Worm (Caenorhabditis elegans) whole organism, L4 larva: ENCODE data around the gene unc-25.
A peak's percentile ranks its signal among the peaks of the same experiment; 100 is the strongest.

Source experiments
- F26F4.8 ChIP-seq: fragments of 200-800 bp; sonication (Bioruptor generic); conservative IDR thresholded peaks from 2 replicates; pipeline ENCODE4 v1.3.6; 2022; ENCODE audit warnings: missing genetic modification characterization, missing compliant biosample characterization
- F37D6.2 ChIP-seq: sonication (generic microtip); optimal IDR thresholded peaks from 2 replicates; lab custom pipeline; 2016; ENCODE audit warnings: mild to moderate bottlenecking, missing genetic modification characterization, missing compliant biosample characterization
- T20F7.1 ChIP-seq: fragments of 200-800 bp; sonication (Bioruptor generic); optimal IDR thresholded peaks from 2 replicates; lab custom pipeline; 2018; ENCODE audit warnings: mild to moderate bottlenecking, missing genetic modification characterization, missing compliant biosample characterization
- Y105C5A.15 ChIP-seq: fragments of 200-800 bp; sonication (Bioruptor generic); IDR thresholded peaks from 2 replicates; pipeline ENCODE4 v1.3.6; 2022; ENCODE audit warnings: missing genetic modification characterization, missing compliant biosample characterization
- Y48G9A.11 ChIP-seq: fragments of 200-800 bp; sonication (Bioruptor generic); IDR thresholded peaks from 2 replicates; pipeline ENCODE4 v1.3.6; 2022; ENCODE audit warnings: missing genetic modification reagents, missing genetic modification characterization, missing compliant biosample characterization
- ama-1 ChIP-seq: fragments of 150-350 bp; optimal IDR thresholded peaks from 2 replicates; lab custom pipeline; 2014; ENCODE audit warnings: inconsistent platforms, mixed read lengths
- ceh-20 ChIP-seq: fragments of 200-800 bp; sonication (Bioruptor generic); IDR thresholded peaks from 2 replicates; pipeline ENCODE4 v1.3.6; 2022; ENCODE audit warnings: missing genetic modification reagents, missing genetic modification characterization, missing compliant biosample characterization
- ceh-32 ChIP-seq: sonication (generic microtip); optimal IDR thresholded peaks from 2 replicates; lab custom pipeline; 2016; ENCODE audit warnings: mild to moderate bottlenecking, missing genetic modification characterization, missing compliant biosample characterization; ENCODE audit not compliant: poor library complexity
- ces-1 ChIP-seq: fragments of 150-350 bp; sonication (generic microtip); optimal IDR thresholded peaks from 4 replicates; lab custom pipeline; 2014; ENCODE audit warnings: missing biosample characterization, missing genetic modification reagents, missing genetic modification characterization
- daf-16 ChIP-seq, 3 experiments: sonication (generic microtip); optimal IDR thresholded peaks; 2 replicates each; lab custom pipeline; 2016 to 2017; ENCODE audit warnings: missing genetic modification characterization in 3 of 3, missing genetic modification reagents in 3 of 3, mild to moderate bottlenecking in 2 of 3, missing compliant biosample characterization in 2 of 3, missing biosample characterization in 1 of 3, moderate library complexity in 1 of 3
- dmd-8 ChIP-seq: fragments of 200-800 bp; sonication (Bioruptor generic); IDR thresholded peaks from 2 replicates; pipeline ENCODE4 v1.3.6; 2022; ENCODE audit warnings: missing genetic modification characterization, missing compliant biosample characterization
- duxl-1 ChIP-seq: sonication (generic microtip); optimal IDR thresholded peaks from 2 replicates; lab custom pipeline; 2016; ENCODE audit warnings: mild to moderate bottlenecking, missing genetic modification characterization, moderate library complexity, missing compliant biosample characterization; ENCODE audit not compliant: poor library complexity
- dve-1 ChIP-seq: sonication (generic microtip); optimal IDR thresholded peaks from 2 replicates; lab custom pipeline; 2017; ENCODE audit warnings: antibody characterized with exemption, mild to moderate bottlenecking, missing genetic modification characterization, missing compliant biosample characterization; ENCODE audit not compliant: insufficient read depth
- gei-8 ChIP-seq: fragments of 200-800 bp; sonication (Bioruptor generic); optimal IDR thresholded peaks from 2 replicates; lab custom pipeline; 2018; ENCODE audit warnings: mild to moderate bottlenecking, missing genetic modification characterization, missing compliant biosample characterization
- hif-1 ChIP-seq, 2 experiments: sonication (generic microtip); optimal IDR thresholded peaks; 2 replicates each; lab custom pipeline; 2016 to 2017; ENCODE audit warnings: missing compliant biosample characterization in 2 of 2, missing genetic modification characterization in 2 of 2, missing genetic modification reagents in 2 of 2, missing genotype in 2 of 2, mild to moderate bottlenecking in 1 of 2
- hlh-30 ChIP-seq: sonication (generic microtip); optimal IDR thresholded peaks from 2 replicates; lab custom pipeline; 2017; ENCODE audit warnings: antibody characterized with exemption, mild to moderate bottlenecking, missing genetic modification characterization, missing compliant biosample characterization; ENCODE audit not compliant: insufficient read depth
- lir-3 ChIP-seq: sonication (generic microtip); optimal IDR thresholded peaks from 2 replicates; lab custom pipeline; 2016; ENCODE audit warnings: mild to moderate bottlenecking, missing genetic modification characterization, missing compliant biosample characterization
- lsy-2 ChIP-seq, 2 experiments: fragments of 150-350 bp in 1 of 2; sonication (generic microtip) in 1 of 2; optimal IDR thresholded peaks; 2 replicates each; lab custom pipeline; 2014 to 2017; ENCODE audit warnings: missing biosample characterization in 2 of 2, missing genetic modification characterization in 2 of 2
- mdl-1 ChIP-seq, 2 experiments: fragments of 150-350 bp in 1 of 2; sonication (generic microtip) in 1 of 2; optimal IDR thresholded peaks; 2 replicates each; lab custom pipeline; 2014 to 2017; ENCODE audit warnings: missing biosample characterization in 2 of 2, missing genetic modification characterization in 2 of 2
- mep-1 ChIP-seq: fragments of 150-350 bp; sonication (generic microtip); optimal IDR thresholded peaks from 3 replicates; lab custom pipeline; 2014; ENCODE audit warnings: missing biosample characterization, missing genetic modification characterization
- mes-2 ChIP-seq: sonication (generic microtip); optimal IDR thresholded peaks from 2 replicates; lab custom pipeline; 2016; ENCODE audit warnings: missing genotype, mild to moderate bottlenecking, missing genetic modification characterization, missing compliant biosample characterization; ENCODE audit not compliant: poor library complexity, severe bottlenecking
- nhr-102 ChIP-seq: sonication (generic microtip); optimal IDR thresholded peaks from 2 replicates; lab custom pipeline; 2016; ENCODE audit warnings: mild to moderate bottlenecking, missing genetic modification characterization, moderate library complexity, missing compliant biosample characterization
- nhr-11 ChIP-seq: fragments of 150-350 bp; optimal IDR thresholded peaks from 2 replicates; lab custom pipeline; 2014; ENCODE audit warnings: missing biosample characterization, missing genetic modification characterization
- nhr-111 ChIP-seq: fragments of 200-800 bp; sonication (Bioruptor generic); optimal IDR thresholded peaks from 2 replicates; lab custom pipeline; 2018; ENCODE audit warnings: mild to moderate bottlenecking, missing genetic modification characterization, missing compliant biosample characterization
- nhr-237 ChIP-seq: sonication (generic microtip); optimal IDR thresholded peaks from 2 replicates; lab custom pipeline; 2017; ENCODE audit warnings: missing biosample characterization, missing genetic modification characterization
- nhr-25 ChIP-seq: sonication (generic microtip); optimal IDR thresholded peaks from 2 replicates; lab custom pipeline; 2017; ENCODE audit warnings: missing genetic modification characterization, mild to moderate bottlenecking, missing compliant biosample characterization, antibody characterized with exemption, moderate library complexity, borderline replicate concordance; ENCODE audit not compliant: insufficient read depth
- nhr-42 ChIP-seq: fragments of 200-800 bp; sonication (Bioruptor generic); IDR thresholded peaks from 2 replicates; pipeline ENCODE4 v1.3.6; 2022; ENCODE audit warnings: missing genetic modification characterization, missing compliant biosample characterization
- pqm-1 ChIP-seq: sonication (generic microtip); optimal IDR thresholded peaks from 2 replicates; lab custom pipeline; 2017; ENCODE audit warnings: missing biosample characterization, missing genetic modification characterization
- sdz-12 ChIP-seq: fragments of 200-800 bp; sonication (Bioruptor generic); optimal IDR thresholded peaks from 2 replicates; lab custom pipeline; 2018; ENCODE audit warnings: mild to moderate bottlenecking, missing genetic modification characterization, missing compliant biosample characterization
- set-16 ChIP-seq: fragments of 200-800 bp; sonication (Bioruptor generic); IDR thresholded peaks from 2 replicates; pipeline ENCODE4 v1.3.6; 2022; ENCODE audit warnings: missing genetic modification reagents, missing genetic modification characterization, missing compliant biosample characterization
- spr-1 ChIP-seq: sonication (generic microtip); optimal IDR thresholded peaks from 2 replicates; lab custom pipeline; 2016; ENCODE audit warnings: mild to moderate bottlenecking, missing genetic modification characterization, missing compliant biosample characterization
- tag-97 ChIP-seq: fragments of 200-800 bp; sonication (Bioruptor generic); IDR thresholded peaks from 2 replicates; pipeline ENCODE4 v1.3.6; 2022; ENCODE audit warnings: missing genetic modification characterization, missing compliant biosample characterization
- unc-130 ChIP-seq: sonication (generic microtip); optimal IDR thresholded peaks from 2 replicates; lab custom pipeline; 2016; ENCODE audit warnings: missing genetic modification reagents, missing genetic modification characterization, missing compliant biosample characterization
- unc-39 ChIP-seq: sonication (generic microtip); optimal IDR thresholded peaks from 2 replicates; lab custom pipeline; 2017; ENCODE audit warnings: missing biosample characterization, missing genetic modification characterization
- unc-62 ChIP-seq, 3 experiments: fragments of 150-350 bp in 1 of 3; sonication (generic microtip); optimal IDR thresholded peaks in 2 of 3; peaks in 1 of 3; 1 replicate in 1 of 3; 2 replicates in 2 of 3; lab custom pipeline; 2014 to 2017; ENCODE audit warnings: missing biosample characterization in 3 of 3, missing genetic modification characterization in 3 of 3, missing genetic modification reagents in 3 of 3, missing genotype in 1 of 3
- vab-7 ChIP-seq: fragments of 200-800 bp; sonication (Bioruptor generic); IDR thresholded peaks from 2 replicates; pipeline ENCODE4 v1.3.6; 2022; ENCODE audit warnings: missing genetic modification reagents, missing genetic modification characterization, missing compliant biosample characterization
- zag-1 ChIP-seq: fragments of 150-350 bp; optimal IDR thresholded peaks from 2 replicates; lab custom pipeline; 2014; ENCODE audit warnings: missing biosample characterization, missing genetic modification characterization
- zip-2 ChIP-seq: fragments of 150-350 bp; optimal IDR thresholded peaks from 2 replicates; lab custom pipeline; 2014; ENCODE audit warnings: missing biosample characterization, missing genetic modification characterization
- ztf-11 ChIP-seq: fragments of 150-350 bp; optimal IDR thresholded peaks from 2 replicates; lab custom pipeline; 2014; ENCODE audit warnings: missing biosample characterization, missing genetic modification characterization

unc-25 gene

DNA sequence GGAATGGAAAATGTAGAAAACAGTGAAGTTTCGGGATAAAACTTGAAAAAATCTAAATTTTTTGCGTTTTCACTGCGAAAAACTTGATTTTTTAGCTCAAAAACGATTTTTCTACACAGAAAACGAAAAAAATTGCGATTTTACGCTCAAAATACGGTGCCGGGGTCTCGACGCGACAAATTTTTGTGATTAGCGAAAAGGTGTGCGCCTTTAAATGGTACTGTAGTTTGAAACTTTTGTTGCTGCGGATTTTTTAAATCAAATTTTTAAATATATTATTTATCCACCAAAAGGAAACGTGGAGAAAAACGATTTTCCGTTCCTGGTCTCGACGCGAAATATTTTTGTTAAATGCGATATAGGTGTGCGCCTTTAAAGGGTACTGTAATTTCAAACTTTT is 35.2 kb upstream of the unc-25 start:
- TF ChIP-seq gei-8 (GFP tag; lab: Kevin White, UChicago): no peak
- no peak for TF ChIP-seq nhr-11
- no peak for TF ChIP-seq lir-3 (tag; lab: Kevin White, UChicago)
- TF ChIP-seq duxl-1 (tag; lab: Kevin White, UChicago): no peak
- no peak for TF ChIP-seq ztf-11 (tag; lab: Kevin White, UChicago)
- TF ChIP-seq nhr-102 (tag; lab: Kevin White, UChicago): no peak
- TF ChIP-seq nhr-42 (GFP tag; lab: Robert Waterston, UW): no peak
- no peak for TF ChIP-seq ceh-32 (tag; lab: Kevin White, UChicago)
- TF ChIP-seq zag-1 (tag; lab: Kevin White, UChicago): no peak
- TF ChIP-seq dve-1 (tag; lab: Kevin White, UChicago): no peak
- TF ChIP-seq unc-130: no peak
- no peak for TF ChIP-seq unc-39
- TF ChIP-seq pqm-1 (tag; lab: Kevin White, UChicago): no peak
- no peak for TF ChIP-seq ceh-20 (GFP tag; lab: Robert Waterston, UW)
- no peak for TF ChIP-seq mdl-1 (tag; optimal IDR thresholded peaks at IDR 0.05; lab: Kevin White, UChicago)
- no peak for TF ChIP-seq dmd-8
- no peak for TF ChIP-seq vab-7 (GFP tag; lab: Robert Waterston, UW)

- TF ChIP-seq Y105C5A.15 (GFP tag; lab: Robert Waterston, UW): no peak
- no peak for TF ChIP-seq ama-1 (lab: Kevin White, UChicago)
- peak in 1 of 2 experiments; percentile 61 for TF ChIP-seq unc-62 (GFP tag; optimal IDR thresholded peaks at IDR 0.05 in 1 of 2; lab: Kevin White, UChicago)
- no peak for TF ChIP-seq unc-62 (tag; optimal IDR thresholded peaks at IDR 0.05; lab: Kevin White, UChicago)
- no peak for TF ChIP-seq T20F7.1
- TF ChIP-seq zip-2: no peak
- no peak for TF ChIP-seq F37D6.2
- TF ChIP-seq hlh-30: no peak
- peak; percentile 92 for TF ChIP-seq set-16
- TF ChIP-seq tag-97 (GFP tag; lab: Robert Waterston, UW): no peak
- TF ChIP-seq hif-1 (tag; optimal IDR thresholded peaks at IDR 0.05; lab: Kevin White, UChicago): no peak
- no peak for TF ChIP-seq nhr-237 (tag; lab: Kevin White, UChicago)
Observed at ce11 chrIII:12910365-12910764, 32.1 kb upstream of the unc-25 start, which contains the start of gene flp-14. Gene flp-14, plus strand, starts transcription at chrIII:12910510.

- no peak for TF ChIP-seq mes-2
- TF ChIP-seq F26F4.8 (GFP tag; lab: Robert Waterston, UW): no peak
- TF ChIP-seq hif-1 (tag; optimal IDR thresholded peaks at IDR 0.05; lab: Kevin White, UChicago): no peak
- TF ChIP-seq Y105C5A.15 (GFP tag; lab: Robert Waterston, UW): no peak
- no peak for TF ChIP-seq nhr-42 (GFP tag; lab: Robert Waterston, UW)
- no peak for TF ChIP-seq sdz-12
- TF ChIP-seq ceh-20 (GFP tag; lab: Robert Waterston, UW): no peak
- peak; percentile 18 for TF ChIP-seq ces-1 (GFP tag; lab: Kevin White, UChicago)
- no peak for TF ChIP-seq vab-7 (GFP tag; lab: Robert Waterston, UW)
- TF ChIP-seq, all 104 proteins: peak for 1
Observed at ce11 chrIII:12916459-12916858, 26.0 kb upstream of the unc-25 start.

DNA sequence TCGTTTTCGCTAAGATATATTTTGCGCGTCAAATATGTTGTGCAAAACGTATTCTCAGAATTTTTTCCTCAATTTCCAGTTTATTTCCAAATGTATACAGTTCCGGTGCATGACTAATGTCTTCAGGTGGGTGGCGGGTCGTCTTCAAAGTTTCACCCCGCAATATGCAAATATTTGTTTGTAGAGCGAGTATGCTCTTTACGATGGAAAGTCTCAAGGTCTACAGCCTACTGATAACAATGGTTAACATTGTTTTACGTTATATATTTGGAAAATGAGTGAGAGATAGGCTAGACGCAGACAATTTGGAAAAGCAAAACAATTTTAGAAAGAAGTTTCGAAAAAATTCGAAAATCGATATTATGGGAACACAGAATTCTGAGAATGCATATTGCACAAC is 24.6 kb upstream of the unc-25 start:
- no peak for TF ChIP-seq vab-7 (GFP tag; lab: Robert Waterston, UW)
- TF ChIP-seq nhr-111: no peak
- no peak for TF ChIP-seq mdl-1 (tag; optimal IDR thresholded peaks at IDR 0.05; lab: Kevin White, UChicago)
- TF ChIP-seq spr-1 (tag; lab: Kevin White, UChicago): no peak
- peak; percentile 40 for TF ChIP-seq mep-1
- TF ChIP-seq nhr-25 (tag; lab: Kevin White, UChicago): no peak
- TF ChIP-seq dve-1 (tag; lab: Kevin White, UChicago): peak; percentile 42
- TF ChIP-seq mes-2: peak; percentile 32
- peak; percentile 30 for TF ChIP-seq pqm-1 (tag; lab: Kevin White, UChicago)
- peak in 1 of 2 experiments; percentile 19 for TF ChIP-seq lsy-2 (tag; optimal IDR thresholded peaks at IDR 0.05; lab: Kevin White, UChicago)
- TF ChIP-seq Y48G9A.11: no peak
- no peak for TF ChIP-seq unc-62 (GFP tag; optimal IDR thresholded peaks at IDR 0.05 in 1 of 2; lab: Kevin White, UChicago)
- TF ChIP-seq unc-62 (tag; optimal IDR thresholded peaks at IDR 0.05; lab: Kevin White, UChicago): no peak
- TF ChIP-seq daf-16 (GFP tag; optimal IDR thresholded peaks at IDR 0.05; lab: Kevin White, UChicago): no peak
- peak; percentile 62 for TF ChIP-seq daf-16 (tag; optimal IDR thresholded peaks at IDR 0.05; lab: Kevin White, UChicago)
